Worm (Caenorhabditis elegans): ENCODE data around the gene dnj-7.

DNA sequence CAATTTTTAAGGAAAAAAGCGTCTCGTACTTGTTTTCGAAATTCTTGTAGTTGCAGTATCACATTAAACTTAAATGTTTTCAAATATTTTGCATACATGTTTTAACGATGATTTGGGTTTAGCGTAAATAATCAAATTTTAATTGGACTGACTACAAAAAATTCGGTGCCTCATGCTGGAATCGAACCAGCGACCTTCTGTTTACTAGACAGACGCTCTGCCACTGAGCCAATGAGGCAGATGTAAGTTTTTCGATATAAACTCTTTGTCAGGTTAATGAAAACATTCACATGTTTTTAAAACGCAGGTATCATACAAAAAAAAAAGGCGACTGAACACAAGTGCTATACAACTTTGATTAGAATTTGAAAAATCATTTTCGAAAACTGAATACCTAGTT lies 17.5 kb upstream of the dnj-7 start:
- no peak for TF ChIP-seq fkh-10 (GFP tag; optimal IDR thresholded peaks at IDR 0.05)
- TF ChIP-seq ztf-11 (tag; optimal IDR thresholded peaks at IDR 0.05), result no peak
- no peak for TF ChIP-seq nhr-11 (tag; optimal IDR thresholded peaks at IDR 0.05)
- no peak for TF ChIP-seq ztf-4 (tag; optimal IDR thresholded peaks at IDR 0.05)
